Fruit fly (Drosophila melanogaster) whole organism, wandering third instar larva: ENCODE results near the gene Sas-4.

Source experiments
- Abd-B ChIP-seq: fragments of >200 bp; optimal IDR thresholded peaks from 2 replicates; lab custom pipeline; 2017; ENCODE audit warnings: missing biosample characterization, missing genetic modification characterization
- CG32264 ChIP-seq: fragments of 200-800 bp; sonication (Bioruptor generic); optimal IDR thresholded peaks from 2 replicates; lab custom pipeline; 2016; ENCODE audit warnings: missing biosample characterization, missing genetic modification characterization
- CG9705 ChIP-seq: fragments of 200-800 bp; sonication (Bioruptor generic); optimal IDR thresholded peaks from 2 replicates; lab custom pipeline; 2018; ENCODE audit warnings: missing biosample characterization, mild to moderate bottlenecking, missing genetic modification characterization
- CrebA ChIP-seq: fragments of 200-800 bp; sonication (Bioruptor generic); optimal IDR thresholded peaks from 2 replicates; lab custom pipeline; 2016; ENCODE audit warnings: missing biosample characterization, mild to moderate bottlenecking, missing genetic modification characterization, borderline replicate concordance
- Dfd ChIP-seq: fragments of >200 bp; optimal IDR thresholded peaks from 2 replicates; lab custom pipeline; 2017; ENCODE audit warnings: missing biosample characterization, missing genetic modification characterization
- Dif ChIP-seq: fragments of 200-275, 200-300 bp; sonication (Bioruptor generic); optimal IDR thresholded peaks from 2 replicates; lab custom pipeline; 2018; ENCODE audit warnings: missing biosample characterization, missing genetic modification characterization; ENCODE audit not compliant: partially characterized antibody
- GATAd ChIP-seq: sonication (Bioruptor generic); optimal IDR thresholded peaks from 2 replicates; lab custom pipeline; 2016; ENCODE audit warnings: missing biosample characterization, missing genetic modification characterization
- HLH106 ChIP-seq: fragments of 200-800 bp; optimal IDR thresholded peaks from 3 replicates; lab custom pipeline; 2019; ENCODE audit warnings: missing biosample characterization, mild to moderate bottlenecking, missing genetic modification characterization, moderate library complexity
- Hnf4 ChIP-seq: fragments of 200-800 bp; sonication (Bioruptor generic); optimal IDR thresholded peaks from 2 replicates; lab custom pipeline; 2016; ENCODE audit warnings: missing biosample characterization, mild to moderate bottlenecking, missing genetic modification characterization
- Hr78 ChIP-seq: fragments of >200 bp; optimal IDR thresholded peaks from 2 replicates; lab custom pipeline; 2017; ENCODE audit warnings: missing biosample characterization, missing genetic modification characterization
- Hr83 ChIP-seq: fragments of 200-300 bp; sonication (Bioruptor generic); optimal IDR thresholded peaks from 2 replicates; lab custom pipeline; 2016; ENCODE audit warnings: missing biosample characterization, mild to moderate bottlenecking, missing genetic modification characterization, moderate library complexity; ENCODE audit not compliant: poor library complexity, severe bottlenecking
- Jra ChIP-seq: sonication (Bioruptor generic); optimal IDR thresholded peaks from 2 replicates; lab custom pipeline; 2016; ENCODE audit warnings: missing biosample characterization, missing genetic modification characterization
- Mio ChIP-seq: sonication (Bioruptor generic); optimal IDR thresholded peaks from 2 replicates; lab custom pipeline; 2016; ENCODE audit warnings: missing biosample characterization, missing genetic modification characterization
- Myc ChIP-seq: fragments of >200 bp; optimal IDR thresholded peaks from 2 replicates; lab custom pipeline; 2017
- N ChIP-seq: fragments of >200 bp; optimal IDR thresholded peaks from 2 replicates; lab custom pipeline; 2018; ENCODE audit warnings: missing biosample characterization, missing external identifiers, missing genetic modification characterization
- OdsH ChIP-seq: fragments of 200-800 bp; sonication (Bioruptor generic); optimal IDR thresholded peaks from 2 replicates; lab custom pipeline; 2016; ENCODE audit warnings: missing biosample characterization, mild to moderate bottlenecking, missing genetic modification characterization
- Rel ChIP-seq, 2 experiments: fragments of 200-800 bp; sonication (Bioruptor generic) in 1 of 2; optimal IDR thresholded peaks; 2 replicates in 1 of 2; 3 replicates in 1 of 2; lab custom pipeline; 2016 to 2019; ENCODE audit warnings: mild to moderate bottlenecking in 2 of 2, missing biosample characterization in 2 of 2, missing genetic modification characterization in 2 of 2, moderate library complexity in 1 of 2
- Sp1 ChIP-seq: fragments of 200-800 bp; sonication (Bioruptor generic); optimal IDR thresholded peaks from 3 replicates; lab custom pipeline; 2019; ENCODE audit warnings: missing biosample characterization, mild to moderate bottlenecking, missing genetic modification characterization, moderate library complexity
- Vsx2 ChIP-seq: fragments of 200-300, 225-300 bp; sonication (Bioruptor generic); optimal IDR thresholded peaks from 2 replicates; lab custom pipeline; 2018; ENCODE audit warnings: missing biosample characterization, missing genetic modification characterization; ENCODE audit not compliant: partially characterized antibody
- br ChIP-seq: fragments of 200-800 bp; sonication (Bioruptor generic); optimal IDR thresholded peaks from 2 replicates; lab custom pipeline; 2016; ENCODE audit warnings: missing biosample characterization, missing genetic modification characterization
- brk ChIP-seq: fragments of 200-800 bp; sonication (Bioruptor generic); optimal IDR thresholded peaks from 2 replicates; lab custom pipeline; 2016; ENCODE audit warnings: missing biosample characterization, mild to moderate bottlenecking, missing genetic modification characterization
- dl ChIP-seq, 2 experiments: fragments of 175-275, 200-275 bp in 1 of 2; fragments of 200-275 bp in 1 of 2; sonication (Bioruptor generic); optimal IDR thresholded peaks; lab custom pipeline; 2018; ENCODE audit warnings: mild to moderate bottlenecking in 2 of 2, missing biosample characterization in 2 of 2, missing genetic modification characterization in 2 of 2, moderate library complexity in 2 of 2; ENCODE audit not compliant: partially characterized antibody in 2 of 2, insufficient read depth in 1 of 2
- dmrt93B ChIP-seq: fragments of 200-800 bp; sonication (Bioruptor generic); optimal IDR thresholded peaks from 2 replicates; lab custom pipeline; 2018; ENCODE audit warnings: missing biosample characterization, mild to moderate bottlenecking, missing genetic modification characterization
- dsf ChIP-seq: sonication (Bioruptor generic); optimal IDR thresholded peaks from 2 replicates; lab custom pipeline; 2016; ENCODE audit warnings: missing biosample characterization, missing genetic modification characterization, borderline replicate concordance
- ey ChIP-seq: fragments of 200-800 bp; sonication (Bioruptor generic); optimal IDR thresholded peaks from 2 replicates; lab custom pipeline; 2016; ENCODE audit warnings: missing biosample characterization, missing genetic modification characterization
- foxo ChIP-seq, 2 experiments: fragments of 200-800 bp; sonication (Bioruptor generic); optimal IDR thresholded peaks; 2 replicates in 1 of 2; 3 replicates in 1 of 2; lab custom pipeline; 2016 to 2017; ENCODE audit warnings: missing biosample characterization in 2 of 2, missing genetic modification characterization in 2 of 2
- fru ChIP-seq: fragments of 200-800 bp; sonication (Bioruptor generic); optimal IDR thresholded peaks from 3 replicates; lab custom pipeline; 2016; ENCODE audit warnings: missing biosample characterization, mild to moderate bottlenecking, missing genetic modification characterization
- h ChIP-seq: fragments of 200-800 bp; sonication (Bioruptor generic); optimal IDR thresholded peaks from 3 replicates; lab custom pipeline; 2016; ENCODE audit warnings: missing biosample characterization, mild to moderate bottlenecking, missing genetic modification characterization
- jim ChIP-seq: fragments of 175-275, 200-325 bp; sonication (Bioruptor generic); optimal IDR thresholded peaks from 2 replicates; lab custom pipeline; 2016; ENCODE audit warnings: missing biosample characterization, mild to moderate bottlenecking, missing genetic modification characterization
- lola ChIP-seq: fragments of >200 bp; optimal IDR thresholded peaks from 2 replicates; lab custom pipeline; 2017; ENCODE audit warnings: missing biosample characterization, missing genetic modification characterization
- pan ChIP-seq: fragments of >200 bp; optimal IDR thresholded peaks from 2 replicates; lab custom pipeline; 2017
- psq ChIP-seq: fragments of 200-800 bp; sonication (Bioruptor generic); optimal IDR thresholded peaks from 3 replicates; lab custom pipeline; 2017; ENCODE audit warnings: missing biosample characterization, mild to moderate bottlenecking, missing genetic modification characterization, moderate library complexity
- rgr ChIP-seq: fragments of 200-800 bp; sonication (Bioruptor generic); optimal IDR thresholded peaks from 3 replicates; lab custom pipeline; 2016; ENCODE audit warnings: missing biosample characterization, mild to moderate bottlenecking, missing genetic modification characterization
- sage ChIP-seq: fragments of 200-800 bp; sonication (Bioruptor generic); optimal IDR thresholded peaks from 2 replicates; lab custom pipeline; 2016; ENCODE audit warnings: missing biosample characterization, mild to moderate bottlenecking, missing genetic modification characterization
- sv ChIP-seq: fragments of 200-800 bp; sonication (Bioruptor generic); optimal IDR thresholded peaks from 3 replicates; lab custom pipeline; 2016; ENCODE audit warnings: missing biosample characterization, missing genetic modification characterization
- tai ChIP-seq: sonication (Bioruptor generic); optimal IDR thresholded peaks from 2 replicates; lab custom pipeline; 2016; ENCODE audit warnings: missing biosample characterization, missing genetic modification characterization
- usp ChIP-seq: fragments of >200 bp; optimal IDR thresholded peaks from 2 replicates; lab custom pipeline; 2017; ENCODE audit warnings: missing biosample characterization, missing genetic modification characterization
- woc ChIP-seq: sonication (Bioruptor generic); optimal IDR thresholded peaks from 2 replicates; lab custom pipeline; 2016; ENCODE audit warnings: missing biosample characterization, mild to moderate bottlenecking, missing genetic modification characterization

Sas-4 gene

DNA sequence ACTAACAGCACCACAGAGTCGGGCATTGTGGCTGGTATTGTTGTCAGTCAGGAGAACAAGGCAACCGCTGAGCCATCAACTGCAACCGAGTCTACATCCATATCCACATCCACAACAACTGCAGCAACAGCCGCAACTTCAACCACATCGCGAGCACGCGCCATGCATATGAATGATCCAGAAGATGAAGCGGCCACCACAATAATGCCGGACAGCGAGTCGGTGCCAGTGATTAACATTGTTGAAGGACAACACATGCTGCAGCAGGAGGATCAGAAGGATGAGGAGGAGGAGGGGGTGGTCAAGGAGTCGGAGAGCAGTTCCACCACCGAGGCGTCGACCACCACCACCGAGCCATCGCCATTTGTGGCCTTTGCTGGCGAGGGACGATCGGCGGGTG lies 23.6 kb downstream of the Sas-4 start:
- no peak for TF ChIP-seq Dfd (GFP tag; lab: Kevin White, UChicago)
- TF ChIP-seq woc (GFP tag; lab: Kevin White, UChicago): no peak

dm6 chr3R:7186242-7187092 lies 35.3 kb downstream of the Sas-4 start, which contains the start of the genes CG10055 and lap:
Gene CG10055 (minus strand): TSS chr3R:7186673.
Gene lap (plus strand): TSS chr3R:7186994.
- no peak for TF ChIP-seq tai
- TF ChIP-seq Hr78 (GFP tag; lab: Kevin White, UChicago): no peak
- peak; percentile 4 for TF ChIP-seq woc (GFP tag; lab: Kevin White, UChicago)
- no peak for TF ChIP-seq pan (lab: Kevin White, UChicago)
- no peak for TF ChIP-seq Hnf4 (GFP tag; lab: Kevin White, UChicago)
- no peak for TF ChIP-seq h (GFP tag; lab: Kevin White, UChicago)
- TF ChIP-seq Myc (lab: Kevin White, UChicago): peak; percentile 2
- no peak for TF ChIP-seq foxo (GFP tag; optimal IDR thresholded peaks at IDR 0.05; lab: Kevin White, UChicago)
- no peak for TF ChIP-seq jim

DNA sequence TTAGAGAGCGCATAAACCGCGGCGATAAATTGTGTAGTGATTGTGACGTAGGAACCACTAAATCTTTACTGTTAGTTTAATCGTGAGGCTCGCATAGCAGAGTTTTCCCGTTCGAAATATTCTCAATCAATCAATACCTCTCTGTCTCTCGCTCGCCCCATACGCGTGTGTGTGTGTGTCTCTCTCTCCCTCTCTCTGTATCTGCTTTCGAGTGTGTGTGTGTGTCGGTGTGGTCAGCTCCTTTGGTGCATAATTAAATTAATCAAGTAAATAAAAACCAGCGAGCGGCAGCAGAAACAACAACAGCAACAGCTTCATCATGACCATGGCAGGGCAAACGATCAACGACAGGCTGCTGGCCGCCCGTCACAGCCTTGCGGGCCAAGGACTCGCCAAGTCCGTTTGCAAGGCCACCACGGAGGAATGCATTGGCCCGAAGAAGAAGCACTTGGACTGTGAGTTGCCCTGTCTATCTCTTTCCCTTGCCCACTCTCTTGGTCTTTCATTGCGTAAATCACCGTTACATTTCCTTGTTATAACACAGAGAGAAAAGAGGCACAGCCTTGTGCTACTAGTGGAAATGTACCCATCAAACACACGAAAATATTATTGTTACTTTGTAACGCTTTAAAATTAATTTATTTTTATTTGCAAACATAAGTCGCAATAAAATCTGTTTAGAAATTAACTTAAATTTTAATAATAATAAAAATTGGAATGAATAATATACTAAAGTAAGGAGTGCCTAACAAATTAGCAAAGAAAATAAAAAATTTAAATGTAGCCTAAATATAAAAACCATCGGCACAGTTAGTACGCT lies 36.1 kb downstream of the Sas-4 start:
- TF ChIP-seq dsf (GFP tag; lab: Kevin White, UChicago) (no peak), CrebA (no peak), Vsx2 (GFP tag; lab: Kevin White, UChicago) (no peak), ey (GFP tag; lab: Kevin White, UChicago) (no peak), usp (no peak), Hnf4 (GFP tag; lab: Kevin White, UChicago) (no peak), GATAd (GFP tag; lab: Kevin White, UChicago) (no peak), tai (no peak), Sp1 (GFP tag; lab: Kevin White, UChicago) (no peak), dmrt93B (GFP tag; lab: Kevin White, UChicago) (no peak), Hr83 (GFP tag; lab: Kevin White, UChicago) (no peak), CG9705 (GFP tag; lab: Kevin White, UChicago) (no peak), CG32264 (GFP tag; lab: Kevin White, UChicago) (no peak), HLH106 (tag; lab: Kevin White, UChicago) (no peak), Myc (lab: Kevin White, UChicago) (no peak), sage (GFP tag; lab: Kevin White, UChicago) (no peak), h (GFP tag; lab: Kevin White, UChicago) (peak; percentile 21), woc (GFP tag; lab: Kevin White, UChicago) (no peak), Mio (GFP tag; lab: Kevin White, UChicago) (no peak), Abd-B (GFP tag; lab: Kevin White, UChicago) (no peak), foxo (GFP tag; optimal IDR thresholded peaks at IDR 0.05; lab: Kevin White, UChicago) (no peak), brk (GFP tag; lab: Kevin White, UChicago) (no peak), Rel (GFP tag; optimal IDR thresholded peaks at IDR 0.05; lab: Kevin White, UChicago) (no peak), Rel (tag; optimal IDR thresholded peaks at IDR 0.05; lab: Kevin White, UChicago) (no peak), psq (peak; percentile 17), Hr78 (GFP tag; lab: Kevin White, UChicago) (no peak), Dif (GFP tag; lab: Kevin White, UChicago) (peak; percentile 71), rgr (GFP tag; lab: Kevin White, UChicago) (no peak), br (GFP tag; lab: Kevin White, UChicago) (no peak), jim (no peak), Jra (no peak), dl (GFP tag; optimal IDR thresholded peaks at IDR 0.05; lab: Kevin White, UChicago; ENCODE audit: insufficient read depth in 1 of 2, partially characterized antibody in 2 of 2) (peak; percentile 4 to 70), Dfd (GFP tag; lab: Kevin White, UChicago) (no peak), N (GFP tag; lab: Kevin White, UChicago) (no peak), OdsH (peak; percentile 19), fru (GFP tag; lab: Kevin White, UChicago) (no peak), pan (lab: Kevin White, UChicago) (no peak), lola (GFP tag; lab: Kevin White, UChicago) (no peak), sv (GFP tag; lab: Kevin White, UChicago) (no peak)
- TF ChIP-seq, all 38 proteins: peak for 5
